Fruit fly (Drosophila melanogaster) whole organism, embryonic: Measurements from ENCODE around the gene 14-3-3epsilon.

Experiments
- Ada2b ChIP-seq: fragments of 200-800 bp; sonication (Bioruptor generic); IDR thresholded peaks from 2 replicates; pipeline ENCODE4 v1.3.6; 2022; ENCODE audit warnings: missing biosample characterization, missing genetic modification characterization
- Atf6 ChIP-seq: fragments of 200-800 bp; sonication (Bioruptor generic); IDR thresholded peaks from 2 replicates; pipeline ENCODE4 v1.3.6; 2022; ENCODE audit warnings: missing biosample characterization, missing genetic modification characterization
- CG10543 ChIP-seq: fragments of 200-800 bp; sonication (Bioruptor generic); optimal IDR thresholded peaks from 3 replicates; lab custom pipeline; 2017; ENCODE audit warnings: missing biosample characterization, mild to moderate bottlenecking, missing genetic modification characterization, moderate library complexity
- CG12071 ChIP-seq: fragments of 200-800 bp; sonication (Bioruptor generic); optimal IDR thresholded peaks from 3 replicates; lab custom pipeline; 2018; ENCODE audit warnings: missing biosample characterization, mild to moderate bottlenecking, missing genetic modification characterization
- CG18599 ChIP-seq: fragments of 200-800 bp; sonication (Bioruptor generic); optimal IDR thresholded peaks from 3 replicates; lab custom pipeline; 2017; ENCODE audit warnings: missing biosample characterization, missing genetic modification characterization, mild to moderate bottlenecking, moderate library complexity, missing genetic modification reagents
- CG2120 ChIP-seq: fragments of 200-800 bp; sonication (Bioruptor generic); optimal IDR thresholded peaks from 3 replicates; lab custom pipeline; 2016; ENCODE audit warnings: missing biosample characterization, missing genetic modification characterization
- CG3281 ChIP-seq: fragments of 200-800 bp; sonication (Bioruptor generic); optimal IDR thresholded peaks from 3 replicates; lab custom pipeline; 2017; ENCODE audit warnings: missing biosample characterization, mild to moderate bottlenecking, missing genetic modification characterization
- CG3847 ChIP-seq: fragments of 200-800 bp; sonication (Bioruptor generic); IDR thresholded peaks from 2 replicates; pipeline ENCODE4 v1.3.6; 2022; ENCODE audit warnings: missing biosample characterization, missing genetic modification characterization
- CG7556 ChIP-seq: fragments of 200-800 bp; sonication (Bioruptor generic); optimal IDR thresholded peaks from 2 replicates; lab custom pipeline; 2017; ENCODE audit warnings: missing biosample characterization, mild to moderate bottlenecking, missing genetic modification characterization
- CG9932 ChIP-seq: fragments of 200-800 bp; sonication (Bioruptor generic); IDR thresholded peaks from 2 replicates; pipeline ENCODE4 v1.3.6; 2022; ENCODE audit warnings: missing biosample characterization, missing genetic modification characterization
- Drgx ChIP-seq: fragments of 200-800 bp; sonication (Bioruptor generic); IDR thresholded peaks from 2 replicates; pipeline ENCODE4 v1.3.6; 2022; ENCODE audit warnings: missing biosample characterization, missing genetic modification characterization
- HLH54F ChIP-seq: fragments of 200-800 bp; sonication (Bioruptor generic); optimal IDR thresholded peaks from 3 replicates; lab custom pipeline; 2016; ENCODE audit warnings: missing biosample characterization, missing genetic modification characterization
- MESR4 ChIP-seq: fragments of 200-800 bp; sonication (Bioruptor generic); optimal IDR thresholded peaks from 2 replicates; lab custom pipeline; 2018; ENCODE audit warnings: missing biosample characterization, mild to moderate bottlenecking, missing genetic modification characterization, moderate library complexity
- Med ChIP-seq: fragments of 200-800 bp; sonication (Bioruptor generic); peaks from one replicate; lab custom pipeline; 2016; ENCODE audit warnings: missing biosample characterization, missing genetic modification characterization, mild to moderate bottlenecking, inconsistent platforms, moderate library complexity
- Mrtf ChIP-seq: fragments of 200-800 bp; sonication (Bioruptor generic); IDR thresholded peaks from 3 replicates; pipeline ENCODE4 v1.3.6; 2022; ENCODE audit warnings: missing biosample characterization, missing genetic modification characterization
- NFAT ChIP-seq: fragments of 200-800 bp; sonication (Bioruptor generic); IDR thresholded peaks from 2 replicates; pipeline ENCODE4 v1.3.6; 2022; ENCODE audit warnings: missing biosample characterization, missing genetic modification characterization
- Nf-YA ChIP-seq: fragments of 200-800 bp; sonication (Bioruptor generic); IDR thresholded peaks from 2 replicates; pipeline ENCODE4 v1.3.6; 2022; ENCODE audit warnings: missing biosample characterization, missing genetic modification characterization
- Nf-YB ChIP-seq: fragments of 200-800 bp; sonication (Bioruptor generic); optimal IDR thresholded peaks from 3 replicates; lab custom pipeline; 2019; ENCODE audit warnings: missing biosample characterization, mild to moderate bottlenecking, missing genetic modification characterization, moderate library complexity
- NfI ChIP-seq: fragments of 200-800 bp; sonication (Bioruptor generic); optimal IDR thresholded peaks from 3 replicates; lab custom pipeline; 2018; ENCODE audit warnings: missing biosample characterization, mild to moderate bottlenecking, missing genetic modification characterization, moderate library complexity
- Oaz ChIP-seq: fragments of 200-800 bp; sonication (Bioruptor generic); IDR thresholded peaks from 2 replicates; pipeline ENCODE4 v1.3.6; 2022; ENCODE audit warnings: missing biosample characterization, missing genetic modification characterization
- Rfx ChIP-seq: fragments of 200-800 bp; sonication (Bioruptor generic); IDR thresholded peaks from 2 replicates; pipeline ENCODE4 v1.3.6; 2022; ENCODE audit warnings: missing biosample characterization, missing genetic modification characterization
- Scr ChIP-seq: fragments of 200-800 bp; sonication (Bioruptor generic); IDR thresholded peaks from 2 replicates; pipeline ENCODE4 v1.3.6; 2022; ENCODE audit warnings: missing biosample characterization, missing genetic modification characterization; ENCODE audit not compliant: partially characterized antibody
- Xrp1 ChIP-seq: fragments of 200-800 bp; sonication (Bioruptor generic); IDR thresholded peaks from 2 replicates; pipeline ENCODE4 v1.3.6; 2022; ENCODE audit warnings: missing biosample characterization, missing genetic modification characterization
- YL-1 ChIP-seq: fragments of 200-800 bp; sonication (Bioruptor generic); optimal IDR thresholded peaks from 3 replicates; lab custom pipeline; 2017; ENCODE audit warnings: missing biosample characterization, mild to moderate bottlenecking, missing genetic modification characterization
- bcd ChIP-seq: fragments of 200-800 bp; sonication (Bioruptor generic); optimal IDR thresholded peaks from 2 replicates; lab custom pipeline; 2017; ENCODE audit warnings: missing biosample characterization, mild to moderate bottlenecking, missing genetic modification characterization
- bowl ChIP-seq: fragments of 200-800 bp; sonication (Bioruptor generic); IDR thresholded peaks from 2 replicates; pipeline ENCODE4 v1.3.6; 2022; ENCODE audit warnings: missing biosample characterization, missing genetic modification characterization
- chm ChIP-seq: fragments of 200-800 bp; sonication (Bioruptor generic); IDR thresholded peaks from 2 replicates; pipeline ENCODE4 v1.3.6; 2022; ENCODE audit warnings: missing biosample characterization, missing genetic modification characterization
- ci ChIP-seq: fragments of 200-800 bp; sonication (Bioruptor generic); IDR thresholded peaks from 3 replicates; pipeline ENCODE4 v1.3.6; 2022; ENCODE audit warnings: missing biosample characterization, missing genetic modification characterization
- crc ChIP-seq: fragments of 200-800 bp; sonication (Bioruptor generic); optimal IDR thresholded peaks from 2 replicates; lab custom pipeline; 2016; ENCODE audit warnings: missing biosample characterization, missing genetic modification characterization
- dysf ChIP-seq: fragments of 200-800 bp; sonication (Bioruptor generic); IDR thresholded peaks from 3 replicates; pipeline ENCODE4 v1.3.6; 2022; ENCODE audit warnings: missing biosample characterization, missing genetic modification characterization
- exex ChIP-seq: fragments of 200-800 bp; sonication (Bioruptor generic); optimal IDR thresholded peaks from 4 replicates; lab custom pipeline; 2018; ENCODE audit warnings: missing biosample characterization, mild to moderate bottlenecking, missing genetic modification characterization, moderate library complexity
- ftz-f1 ChIP-seq: fragments of 200-800 bp; sonication (Bioruptor generic); optimal IDR thresholded peaks from 2 replicates; lab custom pipeline; 2016; ENCODE audit warnings: missing biosample characterization, missing genetic modification characterization
- gcm ChIP-seq: fragments of 200-800 bp; sonication (Bioruptor generic); optimal IDR thresholded peaks from 2 replicates; lab custom pipeline; 2019; ENCODE audit warnings: missing biosample characterization, mild to moderate bottlenecking, missing genetic modification characterization, moderate library complexity
- jigr1 ChIP-seq: fragments of 200-800 bp; sonication (Bioruptor generic); IDR thresholded peaks from 3 replicates; pipeline ENCODE4 v1.3.6; 2022; ENCODE audit warnings: missing biosample characterization, missing genetic modification characterization
- lbe ChIP-seq: fragments of 200-800 bp; sonication (Bioruptor generic); optimal IDR thresholded peaks from 2 replicates; lab custom pipeline; 2016; ENCODE audit warnings: missing biosample characterization, mild to moderate bottlenecking, missing genetic modification characterization
- mam ChIP-seq: fragments of 200-800 bp; sonication (Bioruptor generic); optimal IDR thresholded peaks from 3 replicates; lab custom pipeline; 2016; ENCODE audit warnings: missing biosample characterization, missing genetic modification characterization
- nom ChIP-seq: fragments of 200-800 bp; sonication (Bioruptor generic); optimal IDR thresholded peaks from 2 replicates; lab custom pipeline; 2017; ENCODE audit warnings: missing biosample characterization, missing genetic modification characterization, mild to moderate bottlenecking, moderate library complexity, missing genetic modification reagents
- prd ChIP-seq, 3 experiments: fragments of >200 bp in 2 of 3; fragments of 200-800 bp in 1 of 3; sonication (Bioruptor generic) in 1 of 3; optimal IDR thresholded peaks in 2 of 3; IDR thresholded peaks in 1 of 3; 2 replicates in 2 of 3; 3 replicates in 1 of 3; pipeline versions ENCODE4 v1.3.6 to Lab custom; 2017 to 2022; ENCODE audit warnings: missing biosample characterization in 1 of 3, missing genetic modification characterization in 1 of 3
- ranshi ChIP-seq: fragments of 200-800 bp; sonication (Bioruptor generic); IDR thresholded peaks from 2 replicates; pipeline ENCODE4 v1.3.6; 2022; ENCODE audit warnings: missing biosample characterization, missing genetic modification characterization
- repo ChIP-seq: fragments of 200-800 bp; sonication (Bioruptor generic); optimal IDR thresholded peaks from 2 replicates; lab custom pipeline; 2016; ENCODE audit warnings: missing biosample characterization, missing genetic modification characterization
- row ChIP-seq: fragments of 200-800 bp; sonication (Bioruptor generic); IDR thresholded peaks from 3 replicates; pipeline ENCODE4 v1.3.6; 2022; ENCODE audit warnings: missing biosample characterization, missing genetic modification characterization
- seq ChIP-seq: fragments of 200-800 bp; sonication (Bioruptor generic); IDR thresholded peaks from 2 replicates; pipeline ENCODE4 v1.3.6; 2022; ENCODE audit warnings: missing biosample characterization, missing genetic modification characterization
- slbo ChIP-seq: fragments of 200-800 bp; sonication (Bioruptor generic); IDR thresholded peaks from 2 replicates; pipeline ENCODE4 v1.3.6; 2022; ENCODE audit warnings: missing biosample characterization, missing genetic modification characterization
- slou ChIP-seq: fragments of 200-800 bp; sonication (Bioruptor generic); optimal IDR thresholded peaks from 3 replicates; lab custom pipeline; 2016; ENCODE audit warnings: missing biosample characterization, missing genetic modification characterization
- tap ChIP-seq: fragments of 200-800 bp; optimal IDR thresholded peaks from 3 replicates; lab custom pipeline; 2019; ENCODE audit warnings: missing biosample characterization, mild to moderate bottlenecking, missing genetic modification characterization, moderate library complexity
- vvl ChIP-seq: fragments of 200-800 bp; sonication (Bioruptor generic); IDR thresholded peaks from 2 replicates; pipeline ENCODE4 v1.3.6; 2022; ENCODE audit warnings: missing biosample characterization, missing genetic modification characterization
- z ChIP-seq: fragments of 200-800 bp; sonication (Bioruptor generic); IDR thresholded peaks from 3 replicates; pipeline ENCODE4 v1.3.6; 2022; ENCODE audit warnings: missing biosample characterization, missing genetic modification characterization
- zf30C ChIP-seq: fragments of 200-800 bp; sonication (Bioruptor generic); optimal IDR thresholded peaks from 3 replicates; lab custom pipeline; 2018; ENCODE audit warnings: missing biosample characterization, mild to moderate bottlenecking, missing genetic modification characterization

The 14-3-3epsilon gene

dm6 chr3R:18227385-18227784 lies 14.9 kb upstream of the 14-3-3epsilon start:
- no peak for TF ChIP-seq CG18599 (GFP tag; lab: Kevin White, UChicago)
- TF ChIP-seq bcd: no peak
- no peak for TF ChIP-seq YL-1
- TF ChIP-seq lbe (GFP tag; lab: Kevin White, UChicago): no peak
- peak; percentile 35 for TF ChIP-seq nom (GFP tag; lab: Kevin White, UChicago)
- no peak for TF ChIP-seq ftz-f1 (GFP tag; lab: Kevin White, UChicago)
- TF ChIP-seq exex (tag; lab: Kevin White, UChicago): peak; percentile 80
- TF ChIP-seq jigr1: no peak

dm6 chr3R:18228713-18229222 lies 13.6 kb upstream of the 14-3-3epsilon start:
- no peak for TF ChIP-seq MESR4 (GFP tag; lab: Kevin White, UChicago)
- TF ChIP-seq Rfx (GFP tag; lab: Robert Waterston, UW): peak; percentile 31; the same call in 1 of the 2 replicates
- TF ChIP-seq lbe (GFP tag; lab: Kevin White, UChicago): no peak
- TF ChIP-seq slou (GFP tag; lab: Kevin White, UChicago): no peak
- TF ChIP-seq HLH54F (GFP tag; lab: Kevin White, UChicago): no peak
- no peak for TF ChIP-seq z (GFP tag; lab: Robert Waterston, UW)
- TF ChIP-seq CG3281 (GFP tag; lab: Kevin White, UChicago): no peak
- TF ChIP-seq CG10543 (GFP tag; lab: Kevin White, UChicago): peak; percentile 19
- 0 out of 2 replicates have a peak, but pooled peaks have one; percentile 21 for TF ChIP-seq ranshi (GFP tag; lab: Robert Waterston, UW)
- TF ChIP-seq tap: no peak
- TF ChIP-seq Drgx (GFP tag; lab: Robert Waterston, UW): 0 out of 2 replicates have a peak, but pooled peaks have one; percentile 17
- TF ChIP-seq Xrp1 (GFP tag; lab: Robert Waterston, UW): 0 out of 2 replicates have a peak, but pooled peaks have one; percentile 18
- peak; percentile 56 for TF ChIP-seq Med (GFP tag; lab: Kevin White, UChicago)
- peak; percentile 45; the same call in 1 of the 2 replicates for TF ChIP-seq Atf6
- no peak for TF ChIP-seq NfI (GFP tag; lab: Kevin White, UChicago)
- 0 out of 3 replicates have a peak, but pooled peaks have one; percentile 34 for TF ChIP-seq dysf (GFP tag; lab: Robert Waterston, UW)
- peak; percentile 91 for TF ChIP-seq repo (GFP tag; lab: Kevin White, UChicago)
- TF ChIP-seq Nf-YB: no peak
- 0 out of 2 replicates have a peak, but pooled peaks have one; percentile 6 for TF ChIP-seq Ada2b (GFP tag; lab: Robert Waterston, UW)
- 0 out of 3 replicates have a peak, but pooled peaks have one; percentile 13 for TF ChIP-seq Mrtf
- TF ChIP-seq CG3847 (GFP tag; lab: Robert Waterston, UW): no peak
- TF ChIP-seq ci: peak; percentile 49; the same call in 1 of the 3 replicates
- TF ChIP-seq slbo: peak; percentile 24; the same call in 1 of the 2 replicates
- 0 out of 2 replicates have a peak, but pooled peaks have one; percentile 23 for TF ChIP-seq Nf-YA
- TF ChIP-seq prd (optimal IDR thresholded peaks at IDR 0.05; lab: Kevin White, UChicago): no peak
- TF ChIP-seq prd (GFP tag; IDR thresholded peaks at IDR 0.05; lab: Robert Waterston, UW): 0 out of 3 replicates have a peak, but pooled peaks have one; percentile 31
- TF ChIP-seq chm (GFP tag; lab: Robert Waterston, UW): peak; percentile 10; the same call in 1 of the 2 replicates
- peak; percentile 70 for TF ChIP-seq gcm (GFP tag; lab: Kevin White, UChicago)
- TF ChIP-seq row (GFP tag; lab: Robert Waterston, UW): peak; percentile 43; the same call in 1 of the 3 replicates
- peak; percentile 31; the same call in 1 of the 2 replicates for TF ChIP-seq vvl (GFP tag; lab: Robert Waterston, UW)
- no peak for TF ChIP-seq Scr (GFP tag; lab: Robert Waterston, UW)
- TF ChIP-seq zf30C (GFP tag; lab: Kevin White, UChicago): peak; percentile 48
- no peak for TF ChIP-seq CG7556
- TF ChIP-seq CG9932 (GFP tag; lab: Robert Waterston, UW): peak; percentile 27; the same call in 1 of the 2 replicates
- no peak for TF ChIP-seq CG12071 (GFP tag; lab: Kevin White, UChicago)
- TF ChIP-seq crc (GFP tag; lab: Kevin White, UChicago): no peak
- TF ChIP-seq mam: peak; percentile 6
- TF ChIP-seq seq: no peak
- TF ChIP-seq bowl: 0 out of 2 replicates have a peak, but pooled peaks have one; percentile 20
- peak; percentile 47; the same call in 1 of the 2 replicates for TF ChIP-seq NFAT (GFP tag; lab: Robert Waterston, UW)
- TF ChIP-seq Oaz (GFP tag; lab: Robert Waterston, UW): no peak
- TF ChIP-seq CG2120 (GFP tag; lab: Kevin White, UChicago): peak; percentile 35
